Worm (Caenorhabditis elegans) whole organism, mixed stage, embryonic: ENCODE results near the gene F35C8.5.

Experiments
- M03D4.4 ChIP-seq: sonication (generic microtip); optimal IDR thresholded peaks from 2 replicates; lab custom pipeline; 2017; ENCODE audit warnings: mild to moderate bottlenecking, missing genetic modification characterization, missing compliant biosample characterization
- bed-3 ChIP-seq: fragments of 200-800 bp; sonication (Bioruptor generic); optimal IDR thresholded peaks from 3 replicates; lab custom pipeline; 2018; ENCODE audit warnings: mild to moderate bottlenecking, missing genetic modification characterization, moderate library complexity, missing compliant biosample characterization
- ceh-39 ChIP-seq: fragments of 150-350 bp; optimal IDR thresholded peaks from 2 replicates; lab custom pipeline; 2014; ENCODE audit warnings: missing biosample characterization, missing genetic modification characterization
- ceh-43 ChIP-seq: fragments of 200-800 bp; sonication (Bioruptor generic); optimal IDR thresholded peaks from 2 replicates; lab custom pipeline; 2018; ENCODE audit warnings: mild to moderate bottlenecking, missing genetic modification characterization, moderate library complexity, missing compliant biosample characterization
- ceh-83 ChIP-seq: fragments of 200-800 bp; sonication (Bioruptor generic); optimal IDR thresholded peaks from 2 replicates; lab custom pipeline; 2018; ENCODE audit warnings: mild to moderate bottlenecking, missing genetic modification characterization, missing compliant biosample characterization
- ces-1 ChIP-seq: fragments of 150-350 bp; optimal IDR thresholded peaks from 2 replicates; lab custom pipeline; 2014; ENCODE audit warnings: missing biosample characterization, missing genetic modification reagents, missing genetic modification characterization
- cnd-1 ChIP-seq: fragments of 200-800 bp; sonication (Bioruptor generic); optimal IDR thresholded peaks from 2 replicates; lab custom pipeline; 2018; ENCODE audit warnings: mild to moderate bottlenecking, missing genetic modification characterization, missing compliant biosample characterization
- drap-1 ChIP-seq: fragments of 200-800 bp; sonication (Bioruptor generic); optimal IDR thresholded peaks from 3 replicates; lab custom pipeline; 2018; ENCODE audit warnings: mild to moderate bottlenecking, missing genetic modification characterization, missing compliant biosample characterization
- elt-1 ChIP-seq: sonication (generic microtip); optimal IDR thresholded peaks from 2 replicates; lab custom pipeline; 2017; ENCODE audit warnings: missing genetic modification characterization, mild to moderate bottlenecking, missing compliant biosample characterization, antibody characterized with exemption, moderate library complexity, borderline replicate concordance; ENCODE audit not compliant: insufficient read depth
- elt-3 ChIP-seq: fragments of 150-350 bp; optimal IDR thresholded peaks from 2 replicates; lab custom pipeline; 2014; ENCODE audit warnings: missing biosample characterization, missing genetic modification characterization
- flh-1 ChIP-seq: fragments of 200-800 bp; sonication (Bioruptor generic); optimal IDR thresholded peaks from 2 replicates; lab custom pipeline; 2018; ENCODE audit warnings: mild to moderate bottlenecking, missing genetic modification characterization, moderate library complexity, missing compliant biosample characterization
- ham-2 ChIP-seq: fragments of 200-800 bp; sonication (Bioruptor generic); optimal IDR thresholded peaks from 2 replicates; lab custom pipeline; 2018; ENCODE audit warnings: mild to moderate bottlenecking, missing genetic modification characterization, missing compliant biosample characterization
- hlh-1 ChIP-seq: fragments of 150-350 bp; optimal IDR thresholded peaks from 2 replicates; lab custom pipeline; 2014; ENCODE audit warnings: missing biosample characterization, missing genetic modification reagents, missing genetic modification characterization
- lin-13 ChIP-seq: fragments of 150-350 bp; optimal IDR thresholded peaks from 2 replicates; lab custom pipeline; 2014; ENCODE audit warnings: missing biosample characterization, missing genetic modification characterization
- lsy-2 ChIP-seq: fragments of 150-350 bp; optimal IDR thresholded peaks from 2 replicates; lab custom pipeline; 2014; ENCODE audit warnings: missing biosample characterization, missing genetic modification characterization
- mab-5 ChIP-seq: fragments of 150-350 bp; optimal IDR thresholded peaks from 2 replicates; lab custom pipeline; 2014; ENCODE audit warnings: missing biosample characterization, missing genetic modification characterization
- mep-1 ChIP-seq: fragments of 150-350 bp; optimal IDR thresholded peaks from 2 replicates; lab custom pipeline; 2017; ENCODE audit warnings: missing biosample characterization, missing genetic modification reagents, missing genetic modification characterization, inconsistent platforms
- mls-2 ChIP-seq: sonication (generic microtip); optimal IDR thresholded peaks from 2 replicates; lab custom pipeline; 2016; ENCODE audit warnings: mild to moderate bottlenecking, missing genetic modification characterization, moderate library complexity, missing compliant biosample characterization
- nhr-12 ChIP-seq: fragments of 150-350 bp; optimal IDR thresholded peaks from 2 replicates; lab custom pipeline; 2014; ENCODE audit warnings: missing biosample characterization, missing genetic modification characterization
- nhr-237 ChIP-seq: fragments of 150-350 bp; optimal IDR thresholded peaks from 2 replicates; lab custom pipeline; 2014; ENCODE audit warnings: missing biosample characterization, missing genetic modification characterization
- nhr-28 ChIP-seq: fragments of 150-350 bp; optimal IDR thresholded peaks from 2 replicates; lab custom pipeline; 2014; ENCODE audit warnings: missing biosample characterization, missing genetic modification characterization
- nhr-76 ChIP-seq: sonication (generic microtip); optimal IDR thresholded peaks from 2 replicates; lab custom pipeline; 2017; ENCODE audit warnings: missing biosample characterization, missing genetic modification characterization
- pha-4 ChIP-seq: fragments of 150-350 bp; optimal IDR thresholded peaks from 2 replicates; lab custom pipeline; 2018; ENCODE audit warnings: missing biosample characterization, missing genetic modification reagents, missing genetic modification characterization
- sem-2 ChIP-seq: fragments of 200-800 bp; sonication (Bioruptor generic); optimal IDR thresholded peaks from 2 replicates; lab custom pipeline; 2018; ENCODE audit warnings: mild to moderate bottlenecking, missing genetic modification characterization, missing compliant biosample characterization
- snpc-4 ChIP-seq: fragments of 150-350 bp; optimal IDR thresholded peaks from 2 replicates; lab custom pipeline; 2014; ENCODE audit warnings: missing biosample characterization, missing genetic modification characterization
- tbx-8 ChIP-seq: fragments of 200-800 bp; sonication (Bioruptor generic); optimal IDR thresholded peaks from 2 replicates; lab custom pipeline; 2018; ENCODE audit warnings: mild to moderate bottlenecking, missing genetic modification characterization, moderate library complexity, missing compliant biosample characterization
- unc-120 ChIP-seq: sonication (generic microtip); optimal IDR thresholded peaks from 2 replicates; lab custom pipeline; 2017; ENCODE audit warnings: missing genetic modification characterization, missing compliant biosample characterization; ENCODE audit not compliant: poor library complexity, severe bottlenecking
- unc-39 ChIP-seq: fragments of 150-350 bp; optimal IDR thresholded peaks from 2 replicates; lab custom pipeline; 2014; ENCODE audit warnings: missing biosample characterization, missing genetic modification characterization
- zip-8 ChIP-seq: fragments of 150-350 bp; optimal IDR thresholded peaks from 2 replicates; lab custom pipeline; 2014; ENCODE audit warnings: missing biosample characterization, missing genetic modification characterization
- ztf-11 ChIP-seq: fragments of 150-350 bp; optimal IDR thresholded peaks from 2 replicates; lab custom pipeline; 2014; ENCODE audit warnings: missing biosample characterization, missing genetic modification characterization

Gene F35C8.5

DNA sequence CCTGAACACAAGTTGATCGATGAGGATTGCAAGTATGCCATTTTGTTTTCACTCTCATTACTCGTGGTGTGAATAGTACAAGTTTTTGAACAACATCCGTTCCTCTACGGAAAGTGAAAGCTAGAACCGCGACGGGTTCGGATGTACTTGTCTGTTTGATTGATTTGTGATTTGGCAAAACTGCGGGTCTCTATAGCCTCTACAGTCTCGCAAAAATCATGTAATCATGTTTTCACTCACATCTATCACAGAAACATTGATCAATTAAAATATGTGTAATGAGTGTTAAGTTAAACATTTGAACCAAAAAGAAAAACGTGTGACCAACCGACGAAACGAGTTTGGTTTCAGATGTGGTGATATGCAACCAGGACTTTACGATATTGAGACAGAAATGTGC lies 26.3 kb upstream of the F35C8.5 start:
- TF ChIP-seq drap-1 (no peak), nhr-237 (tag; lab: Kevin White, UChicago) (no peak), lsy-2 (tag; lab: Kevin White, UChicago) (no peak), flh-1 (GFP tag; lab: Kevin White, UChicago) (no peak), mep-1 (tag; lab: Kevin White, UChicago) (no peak), unc-120 (tag; lab: Kevin White, UChicago) (no peak), lin-13 (tag; lab: Kevin White, UChicago) (no peak), elt-3 (no peak), nhr-76 (tag; lab: Kevin White, UChicago) (no peak), tbx-8 (GFP tag; lab: Kevin White, UChicago) (no peak), elt-1 (tag; lab: Kevin White, UChicago) (no peak), ceh-39 (no peak)

- TF ChIP-seq cnd-1 (tag; lab: Kevin White, UChicago): no peak
- TF ChIP-seq mab-5 (tag; lab: Kevin White, UChicago): no peak
- TF ChIP-seq mep-1 (tag; lab: Kevin White, UChicago): no peak
- no peak for TF ChIP-seq tbx-8 (GFP tag; lab: Kevin White, UChicago)
- TF ChIP-seq nhr-76 (tag; lab: Kevin White, UChicago): no peak
- TF ChIP-seq snpc-4 (tag; lab: Kevin White, UChicago): no peak
- no peak for TF ChIP-seq nhr-237 (tag; lab: Kevin White, UChicago)
- TF ChIP-seq unc-39 (tag; lab: Kevin White, UChicago): no peak
- TF ChIP-seq flh-1 (GFP tag; lab: Kevin White, UChicago): no peak
- TF ChIP-seq ces-1 (GFP tag; lab: Kevin White, UChicago): no peak
- no peak for TF ChIP-seq hlh-1 (tag; lab: Kevin White, UChicago)
- TF ChIP-seq ceh-83 (GFP tag; lab: Kevin White, UChicago): no peak
- no peak for TF ChIP-seq sem-2 (GFP tag; lab: Kevin White, UChicago)
- TF ChIP-seq ceh-39: no peak
- no peak for TF ChIP-seq lin-13 (tag; lab: Kevin White, UChicago)
- no peak for TF ChIP-seq elt-1 (tag; lab: Kevin White, UChicago)
- TF ChIP-seq ham-2 (GFP tag; lab: Kevin White, UChicago): no peak
- TF ChIP-seq bed-3 (GFP tag; lab: Kevin White, UChicago): no peak
These were observed 25.7 kb upstream of the F35C8.5 start, which contains the start of gene C26B9.2 for ce11 chrX:5339889-5340288. C26B9.2 (plus strand) TSS chrX:5340189.

DNA sequence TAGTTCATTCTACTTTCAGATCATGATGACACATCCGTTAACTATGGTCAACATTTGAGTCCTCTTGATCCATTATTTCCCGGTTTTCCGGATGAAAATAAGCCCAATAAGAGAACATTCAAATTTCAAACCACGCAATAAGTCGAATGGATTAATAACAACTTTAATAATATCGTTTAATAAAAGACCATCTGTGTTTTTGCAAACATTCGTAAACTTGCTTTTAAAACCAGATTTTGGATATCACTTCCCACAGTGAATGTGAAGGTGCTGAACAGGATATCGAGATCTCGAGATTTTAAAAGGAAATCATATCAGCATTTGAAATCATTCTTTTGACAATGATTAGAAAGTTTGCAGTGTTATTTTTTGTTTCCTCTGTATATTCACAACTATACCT lies 23.6 kb upstream of the F35C8.5 start, which contains the start of gene C26B9.7:
Gene C26B9.7 (plus strand): TSS at position 301 of the 400 bp plus-strand sequence.
- TF ChIP-seq unc-39 (tag; lab: Kevin White, UChicago) (no peak), mep-1 (tag; lab: Kevin White, UChicago) (no peak), ceh-43 (GFP tag; lab: Kevin White, UChicago) (no peak), ceh-83 (GFP tag; lab: Kevin White, UChicago) (no peak), nhr-237 (tag; lab: Kevin White, UChicago) (no peak), pha-4 (tag; lab: Kevin White, UChicago) (no peak), lin-13 (tag; lab: Kevin White, UChicago) (no peak), nhr-76 (tag; lab: Kevin White, UChicago) (no peak), bed-3 (GFP tag; lab: Kevin White, UChicago) (no peak), snpc-4 (tag; lab: Kevin White, UChicago) (no peak), mab-5 (tag; lab: Kevin White, UChicago) (no peak), lsy-2 (tag; lab: Kevin White, UChicago) (no peak), ham-2 (GFP tag; lab: Kevin White, UChicago) (no peak)

DNA sequence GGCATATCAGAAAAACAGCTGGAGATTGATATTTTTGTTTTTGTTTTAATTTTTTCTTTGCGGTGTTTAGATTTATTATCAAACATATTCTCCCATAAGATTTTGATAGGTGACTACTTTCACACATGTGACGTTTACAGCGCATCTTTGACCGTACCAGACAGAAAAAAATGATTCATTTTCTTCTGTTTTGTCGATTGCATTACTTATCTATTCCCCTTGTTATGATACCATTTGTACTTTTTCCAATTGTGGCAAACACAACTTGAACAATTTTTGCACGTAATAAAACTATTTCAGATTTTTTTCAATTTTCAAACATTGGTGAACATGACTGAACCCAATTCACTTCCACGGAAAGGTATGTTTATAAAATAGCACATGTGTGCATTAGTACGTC lies 21.3 kb upstream of the F35C8.5 start, which contains the start of gene C26B9.1:
Gene C26B9.1 (plus strand): TSS at position 301 of the 400 bp plus-strand sequence.
- TF ChIP-seq unc-120 (tag; lab: Kevin White, UChicago) (no peak), elt-1 (tag; lab: Kevin White, UChicago) (no peak), lin-13 (tag; lab: Kevin White, UChicago) (no peak)

DNA sequence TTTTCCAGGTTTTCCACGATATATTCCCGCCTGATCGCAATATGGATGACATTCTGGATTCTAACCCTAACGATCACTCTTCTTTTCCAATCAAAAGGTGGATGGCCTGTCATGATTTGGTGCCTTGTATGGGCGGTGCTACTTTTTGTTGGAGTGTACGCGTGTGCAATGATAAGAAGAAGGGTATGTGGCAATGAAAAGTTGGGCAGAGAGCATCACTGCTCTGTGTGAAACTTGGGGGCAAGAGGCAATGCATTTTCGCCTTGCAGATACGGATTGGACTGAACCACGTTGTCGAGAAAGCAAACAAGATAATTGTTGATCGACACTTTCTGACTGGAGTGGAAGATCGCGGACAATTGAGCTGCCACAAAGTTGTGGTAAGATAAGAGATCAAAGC lies 19.3 kb upstream of the F35C8.5 start:
- TF ChIP-seq mls-2 (tag; lab: Kevin White, UChicago): no peak
- no peak for TF ChIP-seq nhr-12
- TF ChIP-seq lin-13 (tag; lab: Kevin White, UChicago): no peak
- no peak for TF ChIP-seq M03D4.4
- no peak for TF ChIP-seq ztf-11 (tag; lab: Kevin White, UChicago)
- TF ChIP-seq nhr-28: no peak
- no peak for TF ChIP-seq elt-3
- no peak for TF ChIP-seq ceh-43 (GFP tag; lab: Kevin White, UChicago)
- no peak for TF ChIP-seq lsy-2 (tag; lab: Kevin White, UChicago)
- TF ChIP-seq snpc-4 (tag; lab: Kevin White, UChicago): no peak
- TF ChIP-seq sem-2 (GFP tag; lab: Kevin White, UChicago): no peak
- TF ChIP-seq ham-2 (GFP tag; lab: Kevin White, UChicago): no peak
- no peak for TF ChIP-seq pha-4 (tag; lab: Kevin White, UChicago)
- TF ChIP-seq flh-1 (GFP tag; lab: Kevin White, UChicago): no peak
- TF ChIP-seq ceh-83 (GFP tag; lab: Kevin White, UChicago): no peak
- TF ChIP-seq zip-8 (tag; lab: Kevin White, UChicago): no peak
